Worm (Caenorhabditis elegans): ENCODE measurements around the gene E04F6.4.
A peak's percentile ranks its signal among the peaks of the same experiment; 100 is the strongest.
"Not testable (repeated sequence)": the region's sequence is repeated elsewhere in the genome, so short reads cannot be mapped to it uniquely, and the experiment has no call there.

The E04F6.4 gene

DNA sequence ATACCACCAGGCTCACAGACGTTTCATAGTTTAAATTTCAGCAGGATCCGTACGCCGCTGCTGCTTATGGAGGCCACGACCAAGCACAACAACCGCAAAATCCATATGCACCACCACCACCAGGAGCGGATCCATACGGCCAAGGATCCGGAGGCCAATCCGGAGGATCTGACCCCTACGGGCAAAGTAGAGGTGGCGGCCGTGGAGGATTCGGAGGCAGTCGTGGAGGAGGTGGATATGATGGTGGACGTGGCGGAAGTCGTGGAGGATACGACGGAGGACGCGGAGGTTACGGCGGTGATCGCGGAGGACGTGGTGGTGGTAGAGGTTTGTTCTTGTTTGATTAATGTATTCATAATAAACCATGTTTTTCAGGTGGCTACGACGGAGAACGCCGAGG, 36.1 kb upstream of the E04F6.4 start:
- not testable (repeated sequence) for TF ChIP-seq efl-1 (optimal IDR thresholded peaks at IDR 0.05)
- peak in 1 of 2 experiments; percentile 50 for TF ChIP-seq efl-1 (GFP tag; optimal IDR thresholded peaks at IDR 0.05 in 1 of 2)

DNA sequence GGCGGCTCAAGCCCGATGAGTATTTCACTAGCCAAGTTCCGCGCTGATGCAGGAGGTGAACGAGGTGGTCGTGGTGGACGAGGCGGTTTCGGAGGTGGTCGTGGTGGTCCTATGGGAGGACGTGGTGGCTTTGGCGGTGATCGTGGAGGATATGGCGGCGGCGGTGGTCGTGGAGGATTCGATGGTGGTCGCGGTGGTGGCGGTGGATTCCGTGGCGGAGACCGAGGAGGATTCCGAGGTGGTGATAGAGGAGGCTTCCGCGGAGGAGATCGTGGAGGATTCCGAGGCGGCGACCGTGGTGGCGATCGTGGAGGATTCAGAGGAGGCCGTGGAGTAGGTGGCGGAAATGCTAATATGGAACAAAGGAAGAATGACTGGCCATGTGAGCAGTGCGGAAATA, 34.5 kb upstream of the E04F6.4 start:
- no peak for TF ChIP-seq ztf-4 (tag; optimal IDR thresholded peaks at IDR 0.05)
- TF ChIP-seq isw-1 (GFP tag; IDR thresholded peaks at IDR 0.05), result no peak
- peak; percentile 19 for TF ChIP-seq ceh-8 (GFP tag; optimal IDR thresholded peaks at IDR 0.05)
- TF ChIP-seq efl-1 (optimal IDR thresholded peaks at IDR 0.05), result no peak
- TF ChIP-seq efl-1 (GFP tag; optimal IDR thresholded peaks at IDR 0.05 in 1 of 2), result peak in 1 of 2 experiments; percentile 28
- TF ChIP-seq snu-23 (GFP tag; optimal IDR thresholded peaks at IDR 0.05), result no peak
- TF ChIP-seq C34B4.2 (tag; optimal IDR thresholded peaks at IDR 0.05), result no peak

DNA sequence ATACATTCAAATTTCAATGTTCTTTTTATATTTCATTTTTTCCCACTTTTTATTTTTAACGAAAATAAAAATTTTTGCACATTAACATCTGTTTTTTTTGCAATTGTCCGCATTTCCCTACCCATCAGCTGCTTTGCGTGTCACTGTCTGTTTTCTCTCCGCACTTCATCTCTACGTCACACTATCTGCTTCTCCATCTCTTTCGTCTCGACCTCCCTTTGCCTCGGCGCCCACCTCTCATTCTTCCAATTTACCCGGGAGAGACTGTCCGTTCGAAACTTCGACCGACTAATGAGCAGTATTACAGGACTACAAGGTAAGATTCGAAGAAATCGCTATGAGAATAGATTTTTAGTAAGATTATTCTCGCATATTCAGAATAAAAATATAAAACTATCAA, 33.8 kb upstream of the E04F6.4 start, which contains the start of gene C27H5.2:
TSS of gene C27H5.2 (plus strand) at position 190 of the 400 bp plus-strand sequence.
- TF ChIP-seq Y116A8C.19 (tag; optimal IDR thresholded peaks at IDR 0.05; ENCODE audit: borderline replicate concordance), result no peak
- no peak for TF ChIP-seq elt-3 (tag; optimal IDR thresholded peaks at IDR 0.05)
- no peak for TF ChIP-seq C16A3.4 (tag; optimal IDR thresholded peaks at IDR 0.05)
- no peak for TF ChIP-seq hlh-4 (tag; optimal IDR thresholded peaks at IDR 0.05)
- TF ChIP-seq irx-1 (tag; optimal IDR thresholded peaks at IDR 0.05), result no peak
- peak; percentile 5 for TF ChIP-seq snu-23 (GFP tag; optimal IDR thresholded peaks at IDR 0.05)
- no peak for TF ChIP-seq zag-1 (tag; optimal IDR thresholded peaks at IDR 0.05)
- TF ChIP-seq rnt-1 (tag; optimal IDR thresholded peaks at IDR 0.05), result peak; percentile 18
- TF ChIP-seq mef-2 (tag; optimal IDR thresholded peaks at IDR 0.05), result no peak
- TF ChIP-seq nhr-71 (tag; optimal IDR thresholded peaks at IDR 0.05), result peak; percentile 13
- no peak for TF ChIP-seq nhr-12 (tag; optimal IDR thresholded peaks at IDR 0.05)
- no peak for TF ChIP-seq ceh-82 (tag; optimal IDR thresholded peaks at IDR 0.05)
- TF ChIP-seq lin-35 (GFP tag; optimal IDR thresholded peaks at IDR 0.05), result no peak
- peak in 1 of 2 experiments; percentile 8 for TF ChIP-seq lsy-2 (tag; optimal IDR thresholded peaks at IDR 0.05)
- TF ChIP-seq ztf-11 (tag; optimal IDR thresholded peaks at IDR 0.05), result no peak
- no peak for TF ChIP-seq ztf-4 (tag; optimal IDR thresholded peaks at IDR 0.05)
- peak; percentile 26 for TF ChIP-seq ama-1 (optimal IDR thresholded peaks at IDR 0.05)
- TF ChIP-seq unc-86 (tag; optimal IDR thresholded peaks at IDR 0.05), result no peak
- peak; percentile 4 to 7 for TF ChIP-seq efl-1 (optimal IDR thresholded peaks at IDR 0.05)
- TF ChIP-seq efl-1 (GFP tag; optimal IDR thresholded peaks at IDR 0.05 in 1 of 2), result no peak
- TF ChIP-seq mep-1 (tag; optimal IDR thresholded peaks at IDR 0.05), result peak; percentile 12
- TF ChIP-seq lin-14 (GFP tag; optimal IDR thresholded peaks at IDR 0.05), result peak; percentile 42
- TF ChIP-seq xbp-1 (tag; optimal IDR thresholded peaks at IDR 0.05), result peak; percentile 12
- TF ChIP-seq tbx-2 (tag; optimal IDR thresholded peaks at IDR 0.05), result no peak
- TF ChIP-seq nhr-85 (tag), result peak; percentile 20
- peak; percentile 33 for TF ChIP-seq blmp-1 (tag; optimal IDR thresholded peaks at IDR 0.05)
- no peak for TF ChIP-seq lir-3 (tag; optimal IDR thresholded peaks at IDR 0.05; ENCODE audit: poor library complexity)
- no peak for TF ChIP-seq nhr-76 (tag; optimal IDR thresholded peaks at IDR 0.05)
- no peak for TF ChIP-seq snpc-4 (tag; optimal IDR thresholded peaks at IDR 0.05)
- TF ChIP-seq isw-1 (GFP tag; IDR thresholded peaks at IDR 0.05), result no peak

DNA sequence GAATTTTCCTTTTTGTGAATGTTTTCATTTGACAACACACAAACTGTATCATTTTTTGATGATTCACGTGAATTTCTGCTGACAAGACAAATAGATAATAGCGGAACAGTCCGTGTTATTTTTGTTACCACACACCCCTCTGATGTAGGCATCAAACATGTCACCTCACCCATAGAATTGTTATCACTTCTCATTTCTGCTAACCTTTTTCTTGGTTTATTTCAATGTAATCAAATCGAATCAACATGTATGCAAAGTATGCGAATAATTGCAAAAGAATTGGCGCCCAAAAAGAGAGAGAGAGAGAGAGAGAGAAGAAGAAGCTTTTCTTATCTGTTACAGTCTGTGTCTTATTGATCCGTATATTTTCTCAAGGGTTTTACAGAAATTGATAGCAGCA, 31.8 kb upstream of the E04F6.4 start:
- TF ChIP-seq snu-23 (GFP tag; optimal IDR thresholded peaks at IDR 0.05), result peak; percentile 20
- no peak for TF ChIP-seq aha-1 (tag; optimal IDR thresholded peaks at IDR 0.05)
- no peak for TF ChIP-seq isw-1 (GFP tag; IDR thresholded peaks at IDR 0.05)
- TF ChIP-seq rnt-1 (tag; optimal IDR thresholded peaks at IDR 0.05), result no peak
- peak; percentile 4 for TF ChIP-seq C16A3.4 (tag; optimal IDR thresholded peaks at IDR 0.05)
- TF ChIP-seq hlh-17 (GFP tag; optimal IDR thresholded peaks at IDR 0.05; ENCODE audit: borderline replicate concordance), result no peak
- peak; percentile 19 for TF ChIP-seq nhr-90 (tag; optimal IDR thresholded peaks at IDR 0.05; ENCODE audit: poor library complexity)
- TF ChIP-seq lin-35 (GFP tag; optimal IDR thresholded peaks at IDR 0.05), result peak in 1 of 2 experiments; percentile 50
- TF ChIP-seq tlp-1 (tag; optimal IDR thresholded peaks at IDR 0.05), result no peak
- TF ChIP-seq mdl-1 (tag; optimal IDR thresholded peaks at IDR 0.05), result no peak
- TF ChIP-seq skn-1 (tag; optimal IDR thresholded peaks at IDR 0.05), result no peak
- TF ChIP-seq elt-3 (tag; optimal IDR thresholded peaks at IDR 0.05), result peak in 2 of 6 experiments; percentile 18 to 59
- TF ChIP-seq lin-14 (GFP tag; optimal IDR thresholded peaks at IDR 0.05), result peak; percentile 40
- TF ChIP-seq mep-1 (tag; optimal IDR thresholded peaks at IDR 0.05), result no peak
- peak; percentile 83 for TF ChIP-seq elt-2 (tag; optimal IDR thresholded peaks at IDR 0.05)
- TF ChIP-seq ztf-4 (tag; optimal IDR thresholded peaks at IDR 0.05), result no peak
- no peak for TF ChIP-seq irx-1 (tag; optimal IDR thresholded peaks at IDR 0.05)
- no peak for TF ChIP-seq mef-2 (tag; optimal IDR thresholded peaks at IDR 0.05)
- no peak for TF ChIP-seq unc-62 (GFP tag; optimal IDR thresholded peaks at IDR 0.05)
- no peak for TF ChIP-seq efl-1 (optimal IDR thresholded peaks at IDR 0.05)
- no peak for TF ChIP-seq efl-1 (GFP tag; optimal IDR thresholded peaks at IDR 0.05 in 1 of 2)
- TF ChIP-seq jun-1 (tag; optimal IDR thresholded peaks at IDR 0.05), result no peak
- no peak for TF ChIP-seq mab-9 (GFP tag; IDR thresholded peaks at IDR 0.05)
- no peak for TF ChIP-seq unc-30 (tag; optimal IDR thresholded peaks at IDR 0.05)
- peak in 1 of 2 experiments; percentile 8 for TF ChIP-seq lsy-2 (tag; optimal IDR thresholded peaks at IDR 0.05)
- no peak for TF ChIP-seq fkh-10 (GFP tag; optimal IDR thresholded peaks at IDR 0.05)
- TF ChIP-seq nhr-85 (tag), result peak; percentile 61
- no peak for TF ChIP-seq hpl-2 (GFP tag; optimal IDR thresholded peaks at IDR 0.05)
- TF ChIP-seq ceh-90 (tag; optimal IDR thresholded peaks at IDR 0.05), result no peak
